Fruit fly (Drosophila melanogaster): Measurements from ENCODE around the gene CG42637.
A peak's percentile ranks its signal among the peaks of the same experiment; 100 is the strongest.

Gene CG42637

DNA sequence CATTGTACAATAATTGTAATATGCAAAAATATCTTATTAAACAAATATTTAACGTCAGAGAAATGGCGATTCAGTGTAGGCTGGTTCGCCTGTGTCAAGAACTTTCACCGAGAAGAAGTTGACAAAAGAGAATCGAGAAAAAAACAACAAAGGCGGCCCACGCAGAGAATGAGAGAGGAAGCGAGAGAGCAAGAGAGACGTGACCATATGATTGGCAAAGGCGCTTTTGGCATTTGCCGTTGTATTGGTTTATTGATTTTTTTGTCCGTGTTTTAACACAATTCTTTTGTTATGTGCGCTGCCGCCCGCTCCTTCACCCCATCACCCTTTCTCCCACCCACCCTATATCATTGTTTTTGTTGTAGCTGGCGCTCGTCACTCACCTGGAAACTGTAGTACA, 39.9 kb upstream of the CG42637 start (continued):
- TF ChIP-seq Dek (tag; optimal IDR thresholded peaks at IDR 0.05): no peak
- no peak for TF ChIP-seq CG6254 (GFP tag; optimal IDR thresholded peaks at IDR 0.05)
- TF ChIP-seq Med (GFP tag): peak; percentile 60
- TF ChIP-seq CG16813 (GFP tag; IDR thresholded peaks at IDR 0.05; ENCODE audit: partially characterized antibody): no peak
- TF ChIP-seq CG18764 (GFP tag; optimal IDR thresholded peaks at IDR 0.05): no peak
- no peak for TF ChIP-seq CG14667 (GFP tag; IDR thresholded peaks at IDR 0.05)
- peak; percentile 81 for TF ChIP-seq sr (GFP tag; IDR thresholded peaks at IDR 0.05)
- TF ChIP-seq CG2678 (tag; optimal IDR thresholded peaks at IDR 0.05): no peak
- no peak for TF ChIP-seq NFAT (GFP tag; IDR thresholded peaks at IDR 0.05)

DNA sequence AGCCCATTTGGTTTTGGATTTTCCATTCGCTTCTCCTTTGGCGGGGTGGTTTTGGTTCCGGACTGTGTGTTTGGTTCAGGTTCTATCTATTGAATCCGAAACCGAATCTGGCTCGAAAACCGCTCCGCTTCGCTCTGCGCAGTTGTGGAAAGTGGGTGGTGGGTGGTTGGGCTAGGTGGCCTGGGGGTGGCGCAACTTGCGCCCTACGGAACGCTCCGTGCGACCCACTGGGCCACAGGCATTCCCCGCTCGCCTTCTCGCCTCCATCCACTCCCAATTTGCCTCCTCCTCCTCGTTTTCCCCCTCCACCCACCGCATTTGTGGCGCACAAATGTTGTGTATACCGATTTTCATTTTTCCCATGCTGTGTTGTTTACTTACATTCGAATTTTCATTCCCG, 25.3 kb upstream of the CG42637 start:
- TF ChIP-seq CG6689 (GFP tag; IDR thresholded peaks at IDR 0.05): no peak
- peak; percentile 33 for TF ChIP-seq YL-1 (GFP tag; optimal IDR thresholded peaks at IDR 0.05)
- TF ChIP-seq CG34422 (GFP tag; IDR thresholded peaks at IDR 0.05): peak; percentile 10; the same call in 1 of the 3 replicates
- TF ChIP-seq bab2 (GFP tag; optimal IDR thresholded peaks at IDR 0.05): no peak
- TF ChIP-seq amos (GFP tag; IDR thresholded peaks at IDR 0.05; ENCODE audit: partially characterized antibody): peak; percentile 37; the same call in 1 of the 2 replicates
- TF ChIP-seq ATbp (GFP tag; optimal IDR thresholded peaks at IDR 0.05): no peak
- no peak for TF ChIP-seq trh (GFP tag; optimal IDR thresholded peaks at IDR 0.05)
- peak; percentile 94 for TF ChIP-seq crol (GFP tag; IDR thresholded peaks at IDR 0.05)
- TF ChIP-seq CG3281 (GFP tag; optimal IDR thresholded peaks at IDR 0.05): no peak
- peak; percentile 98 for TF ChIP-seq CG15514 (GFP tag; optimal IDR thresholded peaks at IDR 0.05)
- TF ChIP-seq ato (GFP tag; IDR thresholded peaks at IDR 0.05; ENCODE audit: partially characterized antibody): 0 out of 2 replicates have a peak, but pooled peaks have one; percentile 17
- TF ChIP-seq pzg (GFP tag; optimal IDR thresholded peaks at IDR 0.05): peak; percentile 23
- TF ChIP-seq so (GFP tag; IDR thresholded peaks at IDR 0.05): 0 out of 3 replicates have a peak, but pooled peaks have one; percentile 12
- TF ChIP-seq chinmo (GFP tag; IDR thresholded peaks at IDR 0.05; ENCODE audit: partially characterized antibody): 0 out of 4 replicates have a peak, but pooled peaks have one; percentile 13
- TF ChIP-seq twi (tag; optimal IDR thresholded peaks at IDR 0.05): no peak
- TF ChIP-seq CG10321 (GFP tag; IDR thresholded peaks at IDR 0.05): 0 out of 2 replicates have a peak, but pooled peaks have one; percentile 14
- TF ChIP-seq lov (optimal IDR thresholded peaks at IDR 0.05): no peak
- TF ChIP-seq lov (GFP tag; IDR thresholded peaks at IDR 0.05): no peak
- TF ChIP-seq gce (GFP tag; IDR thresholded peaks at IDR 0.05): 0 out of 3 replicates have a peak, but pooled peaks have one; percentile 7
- TF ChIP-seq HLH4C (GFP tag; IDR thresholded peaks at IDR 0.05; ENCODE audit: partially characterized antibody): peak; percentile 20; the same call in 1 of the 3 replicates
- peak; percentile 28; the same call in 1 of the 2 replicates for TF ChIP-seq seq (GFP tag; IDR thresholded peaks at IDR 0.05)
- TF ChIP-seq E2f2 (GFP tag; IDR thresholded peaks at IDR 0.05): peak; percentile 23; the same call in 1 of the 2 replicates
- TF ChIP-seq Nf-YB (GFP tag; optimal IDR thresholded peaks at IDR 0.05): no peak
- peak; percentile 31 for TF ChIP-seq Bgb (GFP tag; IDR thresholded peaks at IDR 0.05; ENCODE audit: partially characterized antibody)
- peak; percentile 3 for TF ChIP-seq nerfin-1 (tag; optimal IDR thresholded peaks at IDR 0.05)
- peak; percentile 10 for TF ChIP-seq nom (GFP tag; optimal IDR thresholded peaks at IDR 0.05)
- no peak for TF ChIP-seq ro (GFP tag; IDR thresholded peaks at IDR 0.05)
- peak; percentile 14; the same call in 1 of the 2 replicates for TF ChIP-seq inv (GFP tag; IDR thresholded peaks at IDR 0.05; ENCODE audit: partially characterized antibody)
- TF ChIP-seq vvl (GFP tag; IDR thresholded peaks at IDR 0.05): no peak
- TF ChIP-seq CG11560 (tag; IDR thresholded peaks at IDR 0.05): no peak
- TF ChIP-seq CG4424 (GFP tag; optimal IDR thresholded peaks at IDR 0.05): no peak
- no peak for TF ChIP-seq CG2116 (GFP tag; optimal IDR thresholded peaks at IDR 0.05)
- peak; percentile 10; the same call in 1 of the 2 replicates for TF ChIP-seq MBD-R2 (GFP tag; IDR thresholded peaks at IDR 0.05)
- peak; percentile 80 for TF ChIP-seq CG32767 (GFP tag; IDR thresholded peaks at IDR 0.05)
- peak; percentile 28 for TF ChIP-seq MESR4 (GFP tag; optimal IDR thresholded peaks at IDR 0.05)
- no peak for TF ChIP-seq CG16813 (GFP tag; IDR thresholded peaks at IDR 0.05; ENCODE audit: partially characterized antibody)
- TF ChIP-seq ewg (GFP tag; optimal IDR thresholded peaks at IDR 0.05): peak; percentile 92
- TF ChIP-seq gfzf (GFP tag; optimal IDR thresholded peaks at IDR 0.05): no peak
- no peak for TF ChIP-seq tup (GFP tag; optimal IDR thresholded peaks at IDR 0.05)
- 0 out of 2 replicates have a peak, but pooled peaks have one; percentile 10 for TF ChIP-seq NFAT (GFP tag; IDR thresholded peaks at IDR 0.05)
- no peak for TF ChIP-seq CG13123 (GFP tag; optimal IDR thresholded peaks at IDR 0.05)
